Worm (Caenorhabditis elegans) whole organism, dauer: ENCODE results near the gene C44H4.8.

ENCODE experiments used
- unc-62 ChIP-seq: sonication (generic microtip); optimal IDR thresholded peaks from 2 replicates; lab custom pipeline; 2017; ENCODE audit warnings: missing biosample characterization, missing genetic modification reagents, missing genetic modification characterization

Gene C44H4.8

ce11 chrX:14633679-14634078 lies 38.8 kb downstream of the C44H4.8 start:
- no peak for TF ChIP-seq unc-62 (GFP tag; lab: Kevin White, UChicago)

- TF ChIP-seq unc-62 (GFP tag; lab: Kevin White, UChicago) = no peak
Observed at ce11 chrX:14636157-14636556, 41.2 kb downstream of the C44H4.8 start, which contains the start of gene F54E4.3. Gene F54E4.3 (minus strand): TSS chrX:14636421.

ce11 chrX:14636712-14637111 lies 41.8 kb downstream of the C44H4.8 start:
- TF ChIP-seq unc-62 (GFP tag; lab: Kevin White, UChicago) = no peak

ce11 chrX:14637445-14637844 lies 42.5 kb downstream of the C44H4.8 start:
- TF ChIP-seq unc-62 (GFP tag; lab: Kevin White, UChicago) = no peak

- no peak for TF ChIP-seq unc-62 (GFP tag; lab: Kevin White, UChicago)
Observed at ce11 chrX:14639941-14640340, 45.0 kb downstream of the C44H4.8 start.

- TF ChIP-seq unc-62 (GFP tag; lab: Kevin White, UChicago) = no peak
Observed at ce11 chrX:14645392-14645791, 50.5 kb downstream of the C44H4.8 start, which contains the start of gene F54E4.4. Gene F54E4.4 (minus strand): TSS chrX:14645492.
